Worm (Caenorhabditis elegans) whole organism, L2 larva: ENCODE data around the gene gpch-1.

Experiments
- blmp-1 ChIP-seq: sonication (generic microtip); optimal IDR thresholded peaks from 2 replicates; lab custom pipeline; 2017; ENCODE audit warnings: missing genetic modification characterization, mild to moderate bottlenecking, missing compliant biosample characterization, antibody characterized with exemption, moderate library complexity; ENCODE audit not compliant: insufficient read depth
- egl-27 ChIP-seq: sonication (generic microtip); optimal IDR thresholded peaks from 3 replicates; lab custom pipeline; 2017; ENCODE audit warnings: missing biosample characterization, missing genetic modification reagents, missing genetic modification characterization
- elt-3 ChIP-seq: sonication (generic microtip); optimal IDR thresholded peaks from 2 replicates; lab custom pipeline; 2017; ENCODE audit warnings: missing biosample characterization, missing genetic modification characterization
- fos-1 ChIP-seq: fragments of 150-350 bp; optimal IDR thresholded peaks from 2 replicates; lab custom pipeline; 2014; ENCODE audit warnings: missing biosample characterization, missing genetic modification characterization
- lin-39 ChIP-seq: fragments of 150-350 bp; optimal IDR thresholded peaks from 2 replicates; lab custom pipeline; 2014; ENCODE audit warnings: missing biosample characterization, missing genetic modification reagents, missing genetic modification characterization
- mab-5 ChIP-seq: fragments of 150-350 bp; optimal IDR thresholded peaks from 2 replicates; lab custom pipeline; 2014; ENCODE audit warnings: missing biosample characterization, missing genetic modification characterization
- nhr-237 ChIP-seq: fragments of 150-350 bp; optimal IDR thresholded peaks from 2 replicates; lab custom pipeline; 2014; ENCODE audit warnings: missing biosample characterization, missing genetic modification characterization
- sem-4 ChIP-seq: fragments of 150-350 bp; optimal IDR thresholded peaks from 2 replicates; lab custom pipeline; 2014; ENCODE audit warnings: missing biosample characterization, missing genetic modification reagents, missing genetic modification characterization
- skn-1 ChIP-seq: sonication (generic microtip); optimal IDR thresholded peaks from 2 replicates; lab custom pipeline; 2017; ENCODE audit warnings: missing biosample characterization, missing genetic modification characterization
- ztf-4 ChIP-seq: fragments of 150-350 bp; optimal IDR thresholded peaks from 2 replicates; lab custom pipeline; 2014; ENCODE audit warnings: missing biosample characterization, missing genetic modification characterization

DNA sequence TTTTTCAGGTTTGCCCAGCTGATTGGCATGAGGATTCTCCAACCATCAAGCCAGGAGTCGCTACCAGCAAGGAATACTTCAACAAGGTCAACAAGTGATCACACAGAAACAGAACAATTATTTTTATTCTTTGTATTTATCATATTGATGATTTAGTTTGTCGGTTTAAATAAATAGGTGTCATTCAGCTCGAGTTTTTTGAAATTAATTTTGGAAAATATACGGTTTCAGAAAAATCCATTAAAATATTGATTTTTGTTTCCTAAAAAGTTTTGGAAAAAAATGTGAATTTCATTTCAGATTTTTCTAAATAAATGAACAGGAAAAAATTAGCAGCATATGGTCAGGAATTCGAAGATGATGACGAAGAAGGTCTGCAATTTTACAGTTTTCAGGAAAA lies at the start of gene gpch-1:
- no peak for TF ChIP-seq sem-4 (tag; lab: Kevin White, UChicago)
- TF ChIP-seq elt-3 (tag; lab: Kevin White, UChicago): no peak
- no peak for TF ChIP-seq blmp-1 (tag; lab: Kevin White, UChicago)
- TF ChIP-seq skn-1 (tag; lab: Kevin White, UChicago): no peak
- no peak for TF ChIP-seq nhr-237 (tag; lab: Kevin White, UChicago)
- TF ChIP-seq lin-39: no peak
- TF ChIP-seq fos-1: no peak
- no peak for TF ChIP-seq egl-27 (tag; lab: Kevin White, UChicago)
- TF ChIP-seq ztf-4 (tag; lab: Kevin White, UChicago): no peak
- no peak for TF ChIP-seq mab-5 (tag; lab: Kevin White, UChicago)
